Fruit fly (Drosophila melanogaster) whole organism, embryonic: Measurements from ENCODE around the gene glob2.

Source experiments
- CG11093 ChIP-seq: fragments of 200-800 bp; sonication (Bioruptor generic); IDR thresholded peaks from 3 replicates; pipeline ENCODE4 v1.3.6; 2022; ENCODE audit warnings: missing biosample characterization, missing genetic modification characterization
- CG12659 ChIP-seq: fragments of 200-800 bp; sonication (Bioruptor generic); optimal IDR thresholded peaks from 3 replicates; lab custom pipeline; 2017; ENCODE audit warnings: mild to moderate bottlenecking, missing biosample characterization, missing genetic modification reagents, missing genetic modification characterization
- CG1792 ChIP-seq: fragments of 200-800 bp; sonication (Bioruptor generic); optimal IDR thresholded peaks from 2 replicates; lab custom pipeline; 2016; ENCODE audit warnings: missing biosample characterization, missing genetic modification characterization
- CG7963 ChIP-seq: fragments of 200-800 bp; sonication (Bioruptor generic); IDR thresholded peaks from 3 replicates; pipeline ENCODE4 v1.3.6; 2022; ENCODE audit warnings: missing biosample characterization, missing genetic modification characterization; ENCODE audit not compliant: partially characterized antibody
- Hr3 ChIP-seq: fragments of 200-800 bp; sonication (Bioruptor generic); optimal IDR thresholded peaks from 3 replicates; lab custom pipeline; 2016; ENCODE audit warnings: missing biosample characterization, missing genetic modification characterization
- Tbp ChIP-seq: fragments of >200 bp; optimal IDR thresholded peaks from 2 replicates; lab custom pipeline; 2018; ENCODE audit warnings: missing biosample characterization, missing genetic modification characterization
- bigmax ChIP-seq: fragments of 200-800 bp; sonication (Bioruptor generic); optimal IDR thresholded peaks from 2 replicates; lab custom pipeline; 2018; ENCODE audit warnings: missing biosample characterization, mild to moderate bottlenecking, missing genetic modification characterization
- dati ChIP-seq: fragments of 200-800 bp; sonication (Bioruptor generic); IDR thresholded peaks from 2 replicates; pipeline ENCODE4 v1.3.6; 2022; ENCODE audit warnings: missing biosample characterization, missing genetic modification characterization
- eyg ChIP-seq: fragments of 200-800 bp; sonication (Bioruptor generic); optimal IDR thresholded peaks from 3 replicates; lab custom pipeline; 2016; ENCODE audit warnings: missing biosample characterization, missing genetic modification characterization
- tap ChIP-seq: fragments of 200-800 bp; optimal IDR thresholded peaks from 3 replicates; lab custom pipeline; 2019; ENCODE audit warnings: missing biosample characterization, mild to moderate bottlenecking, missing genetic modification characterization, moderate library complexity
- wdn ChIP-seq: fragments of 200-800 bp; sonication (Bioruptor generic); IDR thresholded peaks from 2 replicates; pipeline ENCODE4 v1.3.6; 2022; ENCODE audit warnings: missing biosample characterization, missing genetic modification characterization

dm6 chr3R:6593068-6593567 is 15.6 kb downstream of the glob2 start, which contains the start of gene dpr11:
- TF ChIP-seq eyg (GFP tag; lab: Kevin White, UChicago), result no peak
- TF ChIP-seq CG7963 (GFP tag; lab: Robert Waterston, UW), result no peak
- TF ChIP-seq bigmax (GFP tag; lab: Kevin White, UChicago), result no peak
- TF ChIP-seq CG12659, result no peak
- TF ChIP-seq Tbp, result no peak
- no peak for TF ChIP-seq Hr3 (GFP tag; lab: Kevin White, UChicago)
- TF ChIP-seq CG1792 (GFP tag; lab: Kevin White, UChicago), result no peak
- TF ChIP-seq wdn (GFP tag; lab: Robert Waterston, UW), result no peak
- no peak for TF ChIP-seq dati
- TF ChIP-seq tap, result no peak
- TF ChIP-seq CG11093 (GFP tag; lab: Robert Waterston, UW), result no peak
